Worm (Caenorhabditis elegans): ENCODE results near the gene madf-5.

DNA sequence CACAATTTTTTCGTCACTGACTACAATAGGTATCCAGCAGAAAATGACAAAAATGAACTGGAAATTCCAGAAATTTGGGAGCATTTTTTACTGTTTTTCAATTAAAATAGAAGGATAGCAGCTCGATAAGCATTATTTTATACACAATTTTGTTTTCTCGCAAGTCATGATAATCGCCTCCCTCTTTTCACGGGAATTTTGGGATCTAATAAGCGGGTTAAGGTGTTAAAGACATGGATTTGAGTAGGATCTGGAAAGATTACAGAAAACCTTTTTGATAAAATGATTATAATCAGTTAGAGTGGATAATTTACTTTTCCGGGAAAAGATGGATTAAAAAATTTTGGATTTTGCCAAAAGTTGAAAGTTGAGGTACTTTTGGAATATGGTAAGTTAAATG is 24.7 kb upstream of the madf-5 start, which contains the start of gene gcy-29:
- no peak for TF ChIP-seq flt-1 (GFP tag; IDR thresholded peaks at IDR 0.05)
- no peak for TF ChIP-seq cog-1 (tag; optimal IDR thresholded peaks at IDR 0.05)
- TF ChIP-seq tab-1 (GFP tag; IDR thresholded peaks at IDR 0.05) = no peak
- TF ChIP-seq ztf-29 (GFP tag; IDR thresholded peaks at IDR 0.05) = no peak
- TF ChIP-seq med-1 (GFP tag; optimal IDR thresholded peaks at IDR 0.05; ENCODE audit: insufficient read depth) = no peak
- no peak for TF ChIP-seq ztf-23 (GFP tag; IDR thresholded peaks at IDR 0.05)
- no peak for TF ChIP-seq T22C8.4 (GFP tag; IDR thresholded peaks at IDR 0.05)

Measured in whole organism, midembryonic.